Fruit fly (Drosophila melanogaster) whole organism: ENCODE results near the gene omd.

Source experiments
- CG8478 ChIP-seq: fragments of >200 bp; optimal IDR thresholded peaks from 2 replicates; lab custom pipeline; 2018; ENCODE audit warnings: inconsistent platforms
- EcR ChIP-seq, 2 experiments: fragments of >200 bp; optimal IDR thresholded peaks; 2 replicates each; lab custom pipeline; 2017; ENCODE audit warnings: missing biosample characterization in 2 of 2, missing genetic modification characterization in 2 of 2, missing genetic modification reagents in 2 of 2

DNA sequence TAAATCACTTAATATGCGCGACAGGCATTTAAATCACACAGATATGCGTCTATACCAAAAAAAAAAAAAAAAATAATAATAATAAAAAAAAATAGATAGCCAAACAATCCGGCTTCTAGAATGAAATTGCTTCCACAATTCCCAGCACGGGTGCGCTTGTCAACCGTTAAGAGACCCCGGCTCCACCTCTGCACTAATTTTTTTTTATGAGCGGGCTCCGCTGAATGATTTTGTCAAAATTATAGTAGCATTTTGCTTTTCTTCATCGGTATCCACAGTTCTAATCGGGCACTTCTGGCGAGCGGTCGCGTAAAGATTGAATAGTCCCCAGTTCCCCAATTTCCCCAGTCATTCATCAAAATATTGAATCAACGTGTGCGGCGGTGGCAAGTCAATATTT, 19.4 kb upstream of the omd start, which contains the start of gene Adgf-C:
- TF ChIP-seq CG8478 (lab: Kevin White, UChicago) (no peak), EcR (GFP tag; optimal IDR thresholded peaks at IDR 0.05; lab: Kevin White, UChicago) (no peak)
